Worm (Caenorhabditis elegans): Measurements from ENCODE around the gene exos-7.

ce11 chrV:20853581-20854161, 15.0 kb downstream of the exos-7 start, which contains the start of gene F31D4.5:
- TF ChIP-seq tbx-2 (tag; optimal IDR thresholded peaks at IDR 0.05), result no peak
- TF ChIP-seq ceh-9 (tag; optimal IDR thresholded peaks at IDR 0.05), result no peak
- TF ChIP-seq ttx-3 (tag; optimal IDR thresholded peaks at IDR 0.05), result no peak
- TF ChIP-seq pha-4 (tag; optimal IDR thresholded peaks at IDR 0.05), result no peak
- TF ChIP-seq T23F11.4 (GFP tag; optimal IDR thresholded peaks at IDR 0.05), result no peak
- TF ChIP-seq ceh-6 (GFP tag; optimal IDR thresholded peaks at IDR 0.05), result no peak
- TF ChIP-seq ama-1 (optimal IDR thresholded peaks at IDR 0.05), result no peak
- no peak for TF ChIP-seq K02D7.2 (tag; optimal IDR thresholded peaks at IDR 0.05)
- TF ChIP-seq nhr-232 (tag; optimal IDR thresholded peaks at IDR 0.05), result no peak
- TF ChIP-seq dve-1 (tag; optimal IDR thresholded peaks at IDR 0.05), result no peak
- no peak for TF ChIP-seq ceh-30 (tag; optimal IDR thresholded peaks at IDR 0.05)
- TF ChIP-seq lin-11 (tag; optimal IDR thresholded peaks at IDR 0.05), result no peak
